Fruit fly (Drosophila melanogaster): Measurements from ENCODE around the gene CG4066.

The CG4066 gene

dm6 chr3R:12302915-12303314 lies 8.2 kb upstream of the CG4066 start:
- TF ChIP-seq usp (GFP tag; optimal IDR thresholded peaks at IDR 0.05) (no peak), EcR (GFP tag; optimal IDR thresholded peaks at IDR 0.05) (no peak), psq (optimal IDR thresholded peaks at IDR 0.05) (no peak), Dll (optimal IDR thresholded peaks at IDR 0.05) (no peak), pan (optimal IDR thresholded peaks at IDR 0.05) (no peak)

dm6 chr3R:12307569-12307968 lies 3.6 kb upstream of the CG4066 start:
- TF ChIP-seq psq (optimal IDR thresholded peaks at IDR 0.05) = no peak
- no peak for TF ChIP-seq pan (optimal IDR thresholded peaks at IDR 0.05)
- TF ChIP-seq usp (GFP tag; optimal IDR thresholded peaks at IDR 0.05) = no peak
- no peak for TF ChIP-seq CG8478 (optimal IDR thresholded peaks at IDR 0.05)
- TF ChIP-seq EcR (GFP tag; optimal IDR thresholded peaks at IDR 0.05) = no peak
- no peak for TF ChIP-seq Dll (optimal IDR thresholded peaks at IDR 0.05)

- no peak for TF ChIP-seq EcR (GFP tag; optimal IDR thresholded peaks at IDR 0.05)
- TF ChIP-seq pan (optimal IDR thresholded peaks at IDR 0.05) = no peak
- no peak for TF ChIP-seq psq (optimal IDR thresholded peaks at IDR 0.05)
These were observed 3.1 kb downstream of the CG4066 start for dm6 chr3R:12314236-12314635.

- no peak for TF ChIP-seq CG8478 (optimal IDR thresholded peaks at IDR 0.05)
- no peak for TF ChIP-seq usp (GFP tag; optimal IDR thresholded peaks at IDR 0.05)
- no peak for TF ChIP-seq EcR (GFP tag; optimal IDR thresholded peaks at IDR 0.05)
- no peak for TF ChIP-seq Dll (optimal IDR thresholded peaks at IDR 0.05)
- TF ChIP-seq psq (optimal IDR thresholded peaks at IDR 0.05) = no peak
- TF ChIP-seq pan (optimal IDR thresholded peaks at IDR 0.05) = no peak
These were observed 4.3 kb downstream of the CG4066 start for dm6 chr3R:12315455-12315854.

dm6 chr3R:12316420-12316819 lies 5.3 kb downstream of the CG4066 start:
- TF ChIP-seq usp (GFP tag; optimal IDR thresholded peaks at IDR 0.05) (no peak), Dll (optimal IDR thresholded peaks at IDR 0.05) (no peak), EcR (GFP tag; optimal IDR thresholded peaks at IDR 0.05) (no peak), psq (optimal IDR thresholded peaks at IDR 0.05) (no peak), CG8478 (optimal IDR thresholded peaks at IDR 0.05) (no peak), pan (optimal IDR thresholded peaks at IDR 0.05) (no peak)

dm6 chr3R:12317325-12317724 lies 6.2 kb downstream of the CG4066 start:
- TF ChIP-seq psq (optimal IDR thresholded peaks at IDR 0.05) (no peak), Dll (optimal IDR thresholded peaks at IDR 0.05) (no peak), pan (optimal IDR thresholded peaks at IDR 0.05) (no peak), CG8478 (optimal IDR thresholded peaks at IDR 0.05) (no peak), usp (GFP tag; optimal IDR thresholded peaks at IDR 0.05) (no peak), EcR (GFP tag; optimal IDR thresholded peaks at IDR 0.05) (no peak)

- TF ChIP-seq Dll (optimal IDR thresholded peaks at IDR 0.05) (no peak), usp (GFP tag; optimal IDR thresholded peaks at IDR 0.05) (no peak), psq (optimal IDR thresholded peaks at IDR 0.05) (no peak), pan (optimal IDR thresholded peaks at IDR 0.05) (no peak), CG8478 (optimal IDR thresholded peaks at IDR 0.05) (no peak), EcR (GFP tag; optimal IDR thresholded peaks at IDR 0.05) (no peak)
These were observed 12.1 kb downstream of the CG4066 start, which contains the start of gene CG10013 for dm6 chr3R:12323221-12323620. TSS of gene CG10013 (plus strand) at chr3R:12323521.

- TF ChIP-seq psq (optimal IDR thresholded peaks at IDR 0.05) (no peak), CG8478 (optimal IDR thresholded peaks at IDR 0.05) (no peak), pan (optimal IDR thresholded peaks at IDR 0.05) (no peak), Dll (optimal IDR thresholded peaks at IDR 0.05) (no peak), usp (GFP tag; optimal IDR thresholded peaks at IDR 0.05) (no peak)
These were observed 15.7 kb downstream of the CG4066 start for dm6 chr3R:12326855-12327254.

- TF ChIP-seq Dll (optimal IDR thresholded peaks at IDR 0.05) (no peak), pan (optimal IDR thresholded peaks at IDR 0.05) (no peak), CG8478 (optimal IDR thresholded peaks at IDR 0.05) (no peak), EcR (GFP tag; optimal IDR thresholded peaks at IDR 0.05) (no peak), psq (optimal IDR thresholded peaks at IDR 0.05) (no peak), usp (GFP tag; optimal IDR thresholded peaks at IDR 0.05) (no peak)
These were observed 18.7 kb downstream of the CG4066 start for dm6 chr3R:12329827-12330226.

dm6 chr3R:12341374-12341773 lies 30.2 kb downstream of the CG4066 start, which contains the start of gene Sgsf:
TSS of gene Sgsf (plus strand) at chr3R:12341674.
- TF ChIP-seq EcR (GFP tag; optimal IDR thresholded peaks at IDR 0.05) (no peak), usp (GFP tag; optimal IDR thresholded peaks at IDR 0.05) (no peak), pan (optimal IDR thresholded peaks at IDR 0.05) (no peak), psq (optimal IDR thresholded peaks at IDR 0.05) (no peak), CG8478 (optimal IDR thresholded peaks at IDR 0.05) (no peak), Dll (optimal IDR thresholded peaks at IDR 0.05) (no peak)

dm6 chr3R:12344914-12345549 lies 33.9 kb downstream of the CG4066 start:
- TF ChIP-seq pan (optimal IDR thresholded peaks at IDR 0.05) = no peak
- no peak for TF ChIP-seq usp (GFP tag; optimal IDR thresholded peaks at IDR 0.05)
- TF ChIP-seq EcR (GFP tag; optimal IDR thresholded peaks at IDR 0.05) = no peak
- no peak for TF ChIP-seq CG8478 (optimal IDR thresholded peaks at IDR 0.05)
- TF ChIP-seq psq (optimal IDR thresholded peaks at IDR 0.05) = no peak
- no peak for TF ChIP-seq Dll (optimal IDR thresholded peaks at IDR 0.05)

- no peak for TF ChIP-seq psq (optimal IDR thresholded peaks at IDR 0.05)
- TF ChIP-seq EcR (GFP tag; optimal IDR thresholded peaks at IDR 0.05) = no peak
- no peak for TF ChIP-seq CG8478 (optimal IDR thresholded peaks at IDR 0.05)
- TF ChIP-seq pan (optimal IDR thresholded peaks at IDR 0.05) = no peak
- TF ChIP-seq usp (GFP tag; optimal IDR thresholded peaks at IDR 0.05) = no peak
- no peak for TF ChIP-seq Dll (optimal IDR thresholded peaks at IDR 0.05)
These were observed 34.8 kb downstream of the CG4066 start for dm6 chr3R:12345989-12346388.

dm6 chr3R:12347659-12348058 lies 36.5 kb downstream of the CG4066 start:
- TF ChIP-seq Dll (optimal IDR thresholded peaks at IDR 0.05) = no peak
- TF ChIP-seq psq (optimal IDR thresholded peaks at IDR 0.05) = no peak
- TF ChIP-seq usp (GFP tag; optimal IDR thresholded peaks at IDR 0.05) = no peak
- no peak for TF ChIP-seq CG8478 (optimal IDR thresholded peaks at IDR 0.05)
- TF ChIP-seq pan (optimal IDR thresholded peaks at IDR 0.05) = no peak
- no peak for TF ChIP-seq EcR (GFP tag; optimal IDR thresholded peaks at IDR 0.05)
